Worm (Caenorhabditis elegans): ENCODE data around the gene F09C8.2.

The F09C8.2 gene

ce11 chrX:16146972-16147593, at the start of gene F09C8.2:
TSS of gene F09C8.2 (minus strand) at chrX:16147022.
- TF ChIP-seq nhr-102 (tag; optimal IDR thresholded peaks at IDR 0.05) (no peak), nhr-41 (GFP tag; IDR thresholded peaks at IDR 0.05) (no peak), nhr-237 (tag; optimal IDR thresholded peaks at IDR 0.05) (no peak), egl-27 (tag; optimal IDR thresholded peaks at IDR 0.05) (no peak), madf-5 (GFP tag; IDR thresholded peaks at IDR 0.05) (no peak), aha-1 (tag) (no peak), unc-62 (GFP tag; optimal IDR thresholded peaks at IDR 0.05 in 1 of 2) (no peak), unc-62 (tag; optimal IDR thresholded peaks at IDR 0.05) (no peak), nhr-48 (tag; optimal IDR thresholded peaks at IDR 0.05) (no peak), F49E8.2 (tag; optimal IDR thresholded peaks at IDR 0.05; ENCODE audit: borderline replicate concordance) (no peak), egl-43 (GFP tag; IDR thresholded peaks at IDR 0.05) (no peak), nhr-28 (tag; optimal IDR thresholded peaks at IDR 0.05) (no peak), nhr-11 (tag; optimal IDR thresholded peaks at IDR 0.05) (no peak), F37D6.2 (tag; optimal IDR thresholded peaks at IDR 0.05) (no peak), mep-1 (tag; optimal IDR thresholded peaks at IDR 0.05) (no peak), nhr-25 (tag; optimal IDR thresholded peaks at IDR 0.05; ENCODE audit: borderline replicate concordance, insufficient read depth) (no peak), Y75B8A.6 (GFP tag; IDR thresholded peaks at IDR 0.05) (no peak), fos-1 (tag; optimal IDR thresholded peaks at IDR 0.05) (no peak)

- TF ChIP-seq unc-62 (GFP tag; optimal IDR thresholded peaks at IDR 0.05 in 1 of 2), result peak in 1 of 2 experiments; percentile 44
- no peak for TF ChIP-seq unc-62 (tag; optimal IDR thresholded peaks at IDR 0.05)
- peak; percentile 56 for TF ChIP-seq hlh-30 (tag; optimal IDR thresholded peaks at IDR 0.05; ENCODE audit: insufficient read depth)
- no peak for TF ChIP-seq saeg-2 (GFP tag; IDR thresholded peaks at IDR 0.05)
- no peak for TF ChIP-seq lin-15B (tag; optimal IDR thresholded peaks at IDR 0.05)
- no peak for TF ChIP-seq ceh-82 (tag; optimal IDR thresholded peaks at IDR 0.05)
- TF ChIP-seq Y75B8A.6 (GFP tag; IDR thresholded peaks at IDR 0.05), result no peak
- peak; percentile 69 for TF ChIP-seq mxl-3 (GFP tag; optimal IDR thresholded peaks at IDR 0.05)
- no peak for TF ChIP-seq tag-97 (GFP tag; IDR thresholded peaks at IDR 0.05)
- TF ChIP-seq ceh-44 (GFP tag; IDR thresholded peaks at IDR 0.05), result no peak
- no peak for TF ChIP-seq dmd-9 (GFP tag; IDR thresholded peaks at IDR 0.05)
- TF ChIP-seq F37D6.2 (tag; optimal IDR thresholded peaks at IDR 0.05), result no peak
- peak; percentile 5 for TF ChIP-seq fos-1 (tag; optimal IDR thresholded peaks at IDR 0.05)
- no peak for TF ChIP-seq zfp-2 (tag; optimal IDR thresholded peaks at IDR 0.05)
- no peak for TF ChIP-seq unc-130 (GFP tag; optimal IDR thresholded peaks at IDR 0.05)
- TF ChIP-seq vab-7 (GFP tag; IDR thresholded peaks at IDR 0.05), result no peak
- TF ChIP-seq spr-3 (GFP tag; optimal IDR thresholded peaks at IDR 0.05), result no peak
- peak; percentile 85 for TF ChIP-seq nhr-48 (tag; optimal IDR thresholded peaks at IDR 0.05)
- TF ChIP-seq nhr-111 (GFP tag; optimal IDR thresholded peaks at IDR 0.05), result no peak
- no peak for TF ChIP-seq jun-1 (tag; optimal IDR thresholded peaks at IDR 0.05)
- no peak for TF ChIP-seq rbr-2 (tag; optimal IDR thresholded peaks at IDR 0.05)
- TF ChIP-seq pqm-1 (tag; optimal IDR thresholded peaks at IDR 0.05), result peak; percentile 94
- no peak for TF ChIP-seq mdt-29 (GFP tag; IDR thresholded peaks at IDR 0.05)
- no peak for TF ChIP-seq Y105C5A.15 (GFP tag; IDR thresholded peaks at IDR 0.05)
- TF ChIP-seq nhr-25 (tag; optimal IDR thresholded peaks at IDR 0.05; ENCODE audit: borderline replicate concordance, insufficient read depth), result no peak
- no peak for TF ChIP-seq nhr-41 (GFP tag; IDR thresholded peaks at IDR 0.05)
- peak in 1 of 2 experiments; percentile 89 for TF ChIP-seq daf-16 (GFP tag; optimal IDR thresholded peaks at IDR 0.05)
- peak; percentile 99 for TF ChIP-seq daf-16 (tag; optimal IDR thresholded peaks at IDR 0.05)
- peak; percentile 94 for TF ChIP-seq hlh-11 (tag; optimal IDR thresholded peaks at IDR 0.05)
- no peak for TF ChIP-seq lim-7 (GFP tag; IDR thresholded peaks at IDR 0.05)
- no peak for TF ChIP-seq unc-39 (tag; optimal IDR thresholded peaks at IDR 0.05)
- TF ChIP-seq php-3 (GFP tag; IDR thresholded peaks at IDR 0.05), result peak; percentile 73
- TF ChIP-seq zip-11 (GFP tag; IDR thresholded peaks at IDR 0.05), result no peak
- TF ChIP-seq lir-3 (tag; optimal IDR thresholded peaks at IDR 0.05), result no peak
- TF ChIP-seq nhr-10 (tag; optimal IDR thresholded peaks at IDR 0.05), result peak; percentile 49
- TF ChIP-seq tra-1 (GFP tag; IDR thresholded peaks at IDR 0.05), result peak; percentile 77; the same call in 1 of the 2 replicates
- TF ChIP-seq dmd-6 (GFP tag; IDR thresholded peaks at IDR 0.05), result peak; percentile 99
- no peak for TF ChIP-seq cey-2 (tag; optimal IDR thresholded peaks at IDR 0.05; ENCODE audit: borderline replicate concordance, insufficient read depth)
- TF ChIP-seq dpl-1 (GFP tag; optimal IDR thresholded peaks at IDR 0.05), result no peak
Observed at ce11 chrX:16192574-16192973, 45.8 kb upstream of the F09C8.2 start.
